Fruit fly (Drosophila melanogaster): ENCODE measurements around the gene PIG-Wb.

PIG-Wb gene

dm6 chr3L:1737898-1738322 is at the start of gene PIG-Wb:
TSS of gene PIG-Wb (minus strand) at chr3L:1738106.
- TF ChIP-seq acj6 (GFP tag; optimal IDR thresholded peaks at IDR 0.05) = no peak
- TF ChIP-seq fkh (GFP tag; optimal IDR thresholded peaks at IDR 0.05) = peak; percentile 44

- TF ChIP-seq vri (GFP tag; optimal IDR thresholded peaks at IDR 0.05) (peak; percentile 43), fkh (GFP tag; optimal IDR thresholded peaks at IDR 0.05) (no peak)
Observed at dm6 chr3L:1784092-1784491, 46.2 kb upstream of the PIG-Wb start.

dm6 chr3L:1777249-1777648 is 39.3 kb upstream of the PIG-Wb start, which contains the start of the genes CG2021 and mRpL46:
TSS of gene CG2021 (minus strand) at chr3L:1777411.
TSS of gene mRpL46 (plus strand) at chr3L:1777439.
- TF ChIP-seq achi (GFP tag; optimal IDR thresholded peaks at IDR 0.05) (no peak), salr (GFP tag; optimal IDR thresholded peaks at IDR 0.05) (no peak), Sox102F (GFP tag; optimal IDR thresholded peaks at IDR 0.05) (no peak), CG32006 (GFP tag; optimal IDR thresholded peaks at IDR 0.05) (no peak)

dm6 chr3L:1774713-1775648 is 37.1 kb upstream of the PIG-Wb start, which contains the start of the genes CG13933 and PolD2:
TSS of gene CG13933 (minus strand) at chr3L:1775147.
TSS of gene PolD2 (plus strand) at chr3L:1775633.
- peak; percentile 67 for TF ChIP-seq Blimp-1 (GFP tag; optimal IDR thresholded peaks at IDR 0.05)
- TF ChIP-seq spab (GFP tag; optimal IDR thresholded peaks at IDR 0.05) = no peak
- TF ChIP-seq CG10669 (GFP tag; optimal IDR thresholded peaks at IDR 0.05) = peak; percentile 86
- TF ChIP-seq salr (GFP tag; optimal IDR thresholded peaks at IDR 0.05) = peak in 1 of 2 experiments; percentile 93
- peak; percentile 60 for TF ChIP-seq CG8319 (GFP tag; optimal IDR thresholded peaks at IDR 0.05)
- peak; percentile 95 for TF ChIP-seq Met (GFP tag; optimal IDR thresholded peaks at IDR 0.05)
- peak; percentile 87 for TF ChIP-seq fd59A (GFP tag; optimal IDR thresholded peaks at IDR 0.05)
- TF ChIP-seq CG11762 (GFP tag; optimal IDR thresholded peaks at IDR 0.05; ENCODE audit: insufficient read depth) = peak; percentile 84
- no peak for TF ChIP-seq net (GFP tag; optimal IDR thresholded peaks at IDR 0.05)
- TF ChIP-seq fkh (GFP tag; optimal IDR thresholded peaks at IDR 0.05) = no peak
- peak; percentile 97 for TF ChIP-seq CG10631 (GFP tag; optimal IDR thresholded peaks at IDR 0.05)
- no peak for TF ChIP-seq CG6808 (GFP tag; optimal IDR thresholded peaks at IDR 0.05)
- peak; percentile 79 for TF ChIP-seq CG11902 (GFP tag; optimal IDR thresholded peaks at IDR 0.05)
- TF ChIP-seq Sox102F (GFP tag; optimal IDR thresholded peaks at IDR 0.05) = peak; percentile 94
- TF ChIP-seq Ets21C (GFP tag; optimal IDR thresholded peaks at IDR 0.05) = peak; percentile 85
- peak; percentile 83 for TF ChIP-seq cyc (GFP tag; optimal IDR thresholded peaks at IDR 0.05)
- no peak for TF ChIP-seq CG6854 (GFP tag; optimal IDR thresholded peaks at IDR 0.05)
- peak; percentile 91 for TF ChIP-seq lz (GFP tag; optimal IDR thresholded peaks at IDR 0.05)
- peak; percentile 93 for TF ChIP-seq Hr39 (GFP tag; optimal IDR thresholded peaks at IDR 0.05)
- peak; percentile 99 for TF ChIP-seq Eip78C (GFP tag)
- TF ChIP-seq Eip93F (GFP tag; optimal IDR thresholded peaks at IDR 0.05) = peak; percentile 46
- TF ChIP-seq CG8119 (GFP tag; IDR thresholded peaks at IDR 0.05) = peak; percentile 99
- TF ChIP-seq Hr38 (GFP tag; optimal IDR thresholded peaks at IDR 0.05) = peak; percentile 34
- peak; percentile 98 for TF ChIP-seq dsx (GFP tag; optimal IDR thresholded peaks at IDR 0.05; ENCODE audit: poor library complexity, severe bottlenecking)
- TF ChIP-seq svp (GFP tag) = peak; percentile 97
- peak; percentile 89 for TF ChIP-seq CG16779 (tag; optimal IDR thresholded peaks at IDR 0.05)
- peak; percentile 89 for TF ChIP-seq Ets96B (tag; optimal IDR thresholded peaks at IDR 0.05)
- TF ChIP-seq CG6276 (GFP tag; optimal IDR thresholded peaks at IDR 0.05) = no peak
- peak; percentile 94 for TF ChIP-seq Sox14 (GFP tag; optimal IDR thresholded peaks at IDR 0.05)
- TF ChIP-seq CG3032 (tag; optimal IDR thresholded peaks at IDR 0.05) = peak; percentile 92
- no peak for TF ChIP-seq CG7368 (GFP tag; optimal IDR thresholded peaks at IDR 0.05)
- TF ChIP-seq CG15336 (GFP tag; IDR thresholded peaks at IDR 0.05) = peak; percentile 99
- TF ChIP-seq acj6 (GFP tag; optimal IDR thresholded peaks at IDR 0.05) = peak; percentile 99
- no peak for TF ChIP-seq CG4318 (GFP tag; optimal IDR thresholded peaks at IDR 0.05)
- TF ChIP-seq CG11294 (GFP tag; IDR thresholded peaks at IDR 0.05) = peak; percentile 78
- TF ChIP-seq CG6792 (GFP tag; optimal IDR thresholded peaks at IDR 0.05) = peak; percentile 93
- TF ChIP-seq CG6163 (GFP tag; IDR thresholded peaks at IDR 0.05) = peak; percentile 100
- no peak for TF ChIP-seq vri (GFP tag; optimal IDR thresholded peaks at IDR 0.05)
- TF ChIP-seq Smox (GFP tag; optimal IDR thresholded peaks at IDR 0.05) = peak; percentile 91
- TF ChIP-seq eg (GFP tag; IDR thresholded peaks at IDR 0.05) = peak; percentile 98
